Fruit fly (Drosophila melanogaster): ENCODE results near the gene CG7800.

Gene CG7800

DNA sequence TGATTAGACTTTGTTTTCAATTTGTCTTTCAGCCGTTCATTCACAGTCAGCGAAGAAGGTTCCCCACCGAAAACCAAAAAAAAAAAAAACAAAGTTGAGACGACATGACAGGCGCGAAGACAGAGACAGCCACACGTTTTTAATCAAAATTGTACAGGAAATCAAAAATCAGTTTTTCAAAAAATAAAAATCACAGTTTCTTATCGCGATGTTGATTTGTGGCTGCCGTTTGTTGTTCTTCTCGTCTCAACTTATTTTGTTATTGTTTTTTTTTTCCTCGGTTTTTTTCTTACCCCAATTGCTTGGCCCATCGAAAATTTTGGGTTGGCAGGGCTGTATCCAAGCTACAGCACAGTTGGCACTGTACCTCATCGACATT, 10.5 kb upstream of the CG7800 start:
- TF ChIP-seq Hr96 (GFP tag; optimal IDR thresholded peaks at IDR 0.05) (no peak), CG11617 (GFP tag; optimal IDR thresholded peaks at IDR 0.05) (no peak), pad (GFP tag; optimal IDR thresholded peaks at IDR 0.05) (no peak)

DNA sequence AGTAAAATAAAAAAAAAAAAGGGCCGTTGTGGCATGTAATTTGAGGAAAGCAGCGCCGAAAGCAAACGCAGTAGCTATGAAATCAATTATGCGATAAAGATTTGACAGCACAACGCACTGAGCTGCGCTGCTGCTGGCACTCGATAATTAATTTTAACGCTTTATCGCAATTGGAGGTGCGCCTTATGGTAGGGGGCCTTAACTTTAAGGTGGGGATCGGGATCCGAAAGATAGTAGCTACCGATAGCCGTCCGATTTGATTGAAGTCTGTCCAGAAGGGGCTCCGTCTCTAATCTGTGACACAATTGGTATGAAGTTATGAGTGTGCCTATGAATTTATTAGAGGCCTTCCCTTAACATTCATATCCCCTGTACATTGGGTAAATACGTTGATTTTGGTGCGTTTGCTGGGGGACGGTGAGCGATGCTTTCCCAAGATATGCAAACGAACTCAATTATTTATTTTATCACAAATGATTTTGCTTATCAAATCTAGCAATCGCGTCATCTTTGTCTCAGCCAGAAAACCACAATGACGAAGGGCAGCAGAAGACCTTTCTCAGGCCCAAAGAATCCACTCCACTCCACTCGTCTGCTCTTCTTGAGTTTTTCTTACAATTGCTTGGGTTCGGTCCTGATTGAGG, 9.3 kb upstream of the CG7800 start:
- TF ChIP-seq CG12768 (GFP tag; optimal IDR thresholded peaks at IDR 0.05) (no peak), Clk (GFP tag; optimal IDR thresholded peaks at IDR 0.05) (no peak), kay (GFP tag; ENCODE audit: borderline replicate concordance) (no peak), bab1 (GFP tag; optimal IDR thresholded peaks at IDR 0.05) (no peak), CG1620 (GFP tag; optimal IDR thresholded peaks at IDR 0.05) (no peak), Mnt (GFP tag; optimal IDR thresholded peaks at IDR 0.05) (no peak), CG5204 (GFP tag; optimal IDR thresholded peaks at IDR 0.05) (no peak), Crg-1 (GFP tag; optimal IDR thresholded peaks at IDR 0.05) (no peak)

DNA sequence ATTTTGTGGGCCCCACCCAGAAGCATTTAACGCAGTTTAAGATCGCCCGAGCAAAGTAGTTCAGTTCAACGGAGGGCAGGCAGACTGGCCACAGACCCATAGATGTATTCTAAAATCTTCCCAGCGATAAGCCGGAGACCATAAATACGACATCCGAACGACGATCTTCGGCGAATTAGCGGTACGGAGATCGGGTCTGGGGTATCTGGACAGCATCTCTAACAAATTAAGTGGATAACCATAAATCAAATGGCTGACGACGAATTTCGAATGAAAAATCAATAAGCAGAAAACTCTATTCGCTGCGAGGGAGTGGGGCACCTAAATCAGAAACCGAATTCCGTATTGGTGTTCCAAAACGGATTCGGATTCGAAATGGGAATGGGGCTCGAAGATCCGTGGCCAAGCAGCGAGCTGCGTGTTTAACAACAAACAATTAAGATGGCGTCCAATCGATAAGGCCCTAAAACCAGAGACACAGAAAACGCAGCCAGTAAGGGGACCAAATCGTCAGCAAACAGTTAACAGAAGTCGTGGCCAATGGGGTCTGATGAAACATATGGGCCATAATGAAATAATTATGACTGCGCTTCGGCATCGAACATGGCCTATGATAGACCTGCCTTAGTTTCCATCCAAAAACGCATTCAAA, 6.8 kb upstream of the CG7800 start:
- no peak for TF ChIP-seq CG7045 (GFP tag; optimal IDR thresholded peaks at IDR 0.05)
- TF ChIP-seq CG5204 (GFP tag; optimal IDR thresholded peaks at IDR 0.05): no peak
- no peak for TF ChIP-seq CG12768 (GFP tag; optimal IDR thresholded peaks at IDR 0.05)
- TF ChIP-seq Crg-1 (GFP tag; optimal IDR thresholded peaks at IDR 0.05): no peak
- no peak for TF ChIP-seq CG11617 (GFP tag; optimal IDR thresholded peaks at IDR 0.05)
- TF ChIP-seq toe (GFP tag; optimal IDR thresholded peaks at IDR 0.05): no peak
- no peak for TF ChIP-seq CG1620 (GFP tag; optimal IDR thresholded peaks at IDR 0.05)
- TF ChIP-seq ovo (GFP tag; optimal IDR thresholded peaks at IDR 0.05): no peak
- TF ChIP-seq tj (GFP tag; optimal IDR thresholded peaks at IDR 0.05): no peak
- TF ChIP-seq cic (GFP tag; optimal IDR thresholded peaks at IDR 0.05): no peak
- no peak for TF ChIP-seq Hr96 (GFP tag; optimal IDR thresholded peaks at IDR 0.05)
- TF ChIP-seq CG33017 (tag; optimal IDR thresholded peaks at IDR 0.05): no peak
- TF ChIP-seq pad (GFP tag; optimal IDR thresholded peaks at IDR 0.05): no peak
- TF ChIP-seq bab1 (GFP tag; optimal IDR thresholded peaks at IDR 0.05): no peak
- TF ChIP-seq cnc (optimal IDR thresholded peaks at IDR 0.05): no peak
- TF ChIP-seq Mnt (GFP tag; optimal IDR thresholded peaks at IDR 0.05): no peak

DNA sequence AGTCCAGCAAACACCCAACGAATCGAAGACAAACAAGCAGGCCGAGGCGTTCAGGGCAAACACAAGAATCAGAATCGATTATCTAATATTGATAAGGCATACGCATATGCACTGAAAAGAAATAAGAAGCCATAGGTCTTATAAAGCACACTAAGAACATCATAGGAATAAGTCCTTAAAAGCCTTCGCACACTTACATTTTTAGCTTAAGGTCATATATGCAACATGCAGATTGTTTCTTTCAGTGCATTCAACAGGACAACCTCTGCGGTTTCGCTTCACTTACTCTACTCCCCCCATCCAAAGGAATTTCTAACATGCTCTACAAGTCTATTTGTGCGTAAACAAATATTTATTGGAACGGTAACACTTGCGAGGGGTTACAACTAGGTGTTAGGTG, 5.2 kb upstream of the CG7800 start:
- TF ChIP-seq CG7045 (GFP tag; optimal IDR thresholded peaks at IDR 0.05): no peak
- no peak for TF ChIP-seq tj (GFP tag; optimal IDR thresholded peaks at IDR 0.05)
- no peak for TF ChIP-seq Mnt (GFP tag; optimal IDR thresholded peaks at IDR 0.05)
- no peak for TF ChIP-seq CG14711 (tag; optimal IDR thresholded peaks at IDR 0.05)
- no peak for TF ChIP-seq bab1 (GFP tag; optimal IDR thresholded peaks at IDR 0.05)
- no peak for TF ChIP-seq Clk (GFP tag; optimal IDR thresholded peaks at IDR 0.05)
- TF ChIP-seq CG11617 (GFP tag; optimal IDR thresholded peaks at IDR 0.05): no peak
- TF ChIP-seq kay (GFP tag; ENCODE audit: borderline replicate concordance): no peak
- TF ChIP-seq CG33017 (tag; optimal IDR thresholded peaks at IDR 0.05): no peak
- TF ChIP-seq Hr96 (GFP tag; optimal IDR thresholded peaks at IDR 0.05): no peak
- no peak for TF ChIP-seq CG12768 (GFP tag; optimal IDR thresholded peaks at IDR 0.05)
- no peak for TF ChIP-seq cnc (optimal IDR thresholded peaks at IDR 0.05)
- TF ChIP-seq CG5204 (GFP tag; optimal IDR thresholded peaks at IDR 0.05): no peak
- no peak for TF ChIP-seq CG7101 (tag; optimal IDR thresholded peaks at IDR 0.05)
- TF ChIP-seq CG1620 (GFP tag; optimal IDR thresholded peaks at IDR 0.05): no peak

DNA sequence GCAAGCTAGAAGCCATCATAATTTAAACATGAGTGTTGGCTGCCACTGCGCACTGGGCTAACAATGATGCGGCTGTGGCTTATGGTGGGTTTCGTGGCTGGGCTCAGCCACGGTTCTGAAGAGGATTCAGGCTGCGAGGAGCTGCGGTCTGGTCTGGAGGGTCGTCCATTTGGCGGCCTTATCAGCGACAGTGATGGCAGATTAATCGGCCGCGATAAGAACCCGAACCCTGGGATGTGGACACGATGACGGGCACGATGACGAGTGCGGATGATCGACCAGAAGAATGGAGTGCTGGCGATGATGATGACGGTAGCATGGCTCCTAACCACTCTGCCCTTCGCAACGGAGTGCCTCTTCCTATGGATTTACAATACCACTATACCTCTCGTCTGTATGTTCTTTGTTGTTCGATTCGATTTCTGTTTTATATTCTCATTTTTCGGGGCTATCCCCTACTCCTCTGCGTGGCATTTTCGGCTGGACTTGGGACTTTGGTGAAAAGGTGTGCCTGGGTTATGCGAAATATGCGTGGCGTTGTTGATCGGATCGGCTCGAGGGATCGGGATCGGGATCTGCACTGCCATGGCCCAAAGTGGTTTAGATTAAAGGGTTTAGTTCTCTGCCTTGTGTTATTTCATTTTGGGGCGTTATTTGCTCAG, 2.1 kb upstream of the CG7800 start:
- TF ChIP-seq tj (GFP tag; optimal IDR thresholded peaks at IDR 0.05) (no peak), cnc (optimal IDR thresholded peaks at IDR 0.05) (no peak), CG7101 (tag; optimal IDR thresholded peaks at IDR 0.05) (no peak), CG14711 (tag; optimal IDR thresholded peaks at IDR 0.05) (no peak), CG5204 (GFP tag; optimal IDR thresholded peaks at IDR 0.05) (no peak), toe (GFP tag; optimal IDR thresholded peaks at IDR 0.05) (no peak), CG1620 (GFP tag; optimal IDR thresholded peaks at IDR 0.05) (no peak), Clk (GFP tag; optimal IDR thresholded peaks at IDR 0.05) (no peak), CG11617 (GFP tag; optimal IDR thresholded peaks at IDR 0.05) (no peak), bab1 (GFP tag; optimal IDR thresholded peaks at IDR 0.05) (no peak), Crg-1 (GFP tag; optimal IDR thresholded peaks at IDR 0.05) (no peak)

DNA sequence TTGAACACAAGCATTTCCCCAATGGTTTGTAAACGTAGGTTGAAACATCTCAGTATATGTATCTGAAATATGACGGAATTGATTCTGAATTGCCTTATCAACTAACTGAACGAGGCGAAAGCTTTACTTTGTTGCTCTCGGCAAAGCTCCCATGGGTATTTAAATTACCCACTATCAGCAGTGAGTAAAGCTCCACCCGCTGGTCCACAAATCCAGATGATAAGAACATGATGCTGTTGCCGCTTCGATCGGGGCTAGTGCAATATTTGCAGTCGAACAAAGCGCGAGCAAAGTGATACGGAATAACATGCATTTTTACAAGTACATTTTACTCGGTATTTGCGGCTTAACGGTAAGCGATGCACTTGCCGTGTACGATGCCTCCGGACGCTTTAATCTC, 2.1 kb downstream of the CG7800 start, which contains the start of gene CG18249:
TSS of gene CG18249 (plus strand) at position 256 of the 400 bp plus-strand sequence.
- TF ChIP-seq pad (GFP tag; optimal IDR thresholded peaks at IDR 0.05) (peak; percentile 4), CG12768 (GFP tag; optimal IDR thresholded peaks at IDR 0.05) (no peak), cic (GFP tag; optimal IDR thresholded peaks at IDR 0.05) (peak; percentile 85), Clk (GFP tag; optimal IDR thresholded peaks at IDR 0.05) (no peak)

All from whole organism, adult.